Fruit fly (Drosophila melanogaster) whole organism, embryonic: Measurements from ENCODE around the gene Targ1.

Source experiments
- Adf1 ChIP-seq: fragments of 200-800 bp; sonication (Bioruptor generic); IDR thresholded peaks from 2 replicates; pipeline ENCODE4 v1.3.6; 2022; ENCODE audit warnings: missing biosample characterization, missing genetic modification characterization
- Bgb ChIP-seq: fragments of 200-800 bp; sonication (Bioruptor generic); IDR thresholded peaks from 2 replicates; pipeline ENCODE4 v1.3.6; 2022; ENCODE audit warnings: missing biosample characterization, missing genetic modification characterization; ENCODE audit not compliant: partially characterized antibody
- CG1024 ChIP-seq: fragments of 200-800 bp; sonication (Bioruptor generic); IDR thresholded peaks from 2 replicates; pipeline ENCODE4 v1.3.6; 2022; ENCODE audit warnings: missing biosample characterization, missing genetic modification characterization
- CG10274 ChIP-seq: fragments of 200-800 bp; sonication (Bioruptor generic); optimal IDR thresholded peaks from 3 replicates; lab custom pipeline; 2017; ENCODE audit warnings: missing biosample characterization, mild to moderate bottlenecking, missing genetic modification characterization
- CG11093 ChIP-seq: fragments of 200-800 bp; sonication (Bioruptor generic); IDR thresholded peaks from 3 replicates; pipeline ENCODE4 v1.3.6; 2022; ENCODE audit warnings: missing biosample characterization, missing genetic modification characterization
- CG12104 ChIP-seq: fragments of 200-800 bp; sonication (Bioruptor generic); optimal IDR thresholded peaks from 3 replicates; lab custom pipeline; 2016; ENCODE audit warnings: missing biosample characterization, missing genetic modification characterization
- CG12236 ChIP-seq: fragments of 200-800 bp; sonication (Bioruptor generic); optimal IDR thresholded peaks from 2 replicates; lab custom pipeline; 2016; ENCODE audit warnings: missing biosample characterization, missing genetic modification characterization
- CG1233 ChIP-seq: fragments of 200-800 bp; sonication (Bioruptor generic); optimal IDR thresholded peaks from 4 replicates; lab custom pipeline; 2018; ENCODE audit warnings: missing biosample characterization, mild to moderate bottlenecking, missing genetic modification characterization
- CG13424 ChIP-seq: fragments of 200-800 bp; sonication (Bioruptor generic); optimal IDR thresholded peaks from 2 replicates; lab custom pipeline; 2019; ENCODE audit warnings: missing biosample characterization, mild to moderate bottlenecking, missing genetic modification characterization, moderate library complexity
- CG14050 ChIP-seq: fragments of 200-800 bp; sonication (Bioruptor generic); IDR thresholded peaks from 3 replicates; pipeline ENCODE4 v1.3.6; 2022; ENCODE audit warnings: missing biosample characterization, missing genetic modification characterization
- CG15269 ChIP-seq: fragments of 200-800 bp; sonication (Bioruptor generic); optimal IDR thresholded peaks from 2 replicates; lab custom pipeline; 2018; ENCODE audit warnings: missing biosample characterization, mild to moderate bottlenecking, missing genetic modification characterization, moderate library complexity
- CG16813 ChIP-seq: fragments of 200-800 bp; sonication (Bioruptor generic); IDR thresholded peaks from 3 replicates; pipeline ENCODE4 v1.3.6; 2022; ENCODE audit warnings: missing biosample characterization, missing genetic modification characterization; ENCODE audit not compliant: partially characterized antibody
- CG17829 ChIP-seq: fragments of 200-800 bp; optimal IDR thresholded peaks from 2 replicates; lab custom pipeline; 2019; ENCODE audit warnings: missing biosample characterization, mild to moderate bottlenecking, missing genetic modification characterization, moderate library complexity
- CG18599 ChIP-seq: fragments of 200-800 bp; sonication (Bioruptor generic); optimal IDR thresholded peaks from 3 replicates; lab custom pipeline; 2017; ENCODE audit warnings: missing biosample characterization, missing genetic modification characterization, mild to moderate bottlenecking, moderate library complexity, missing genetic modification reagents
- CG30020 ChIP-seq: fragments of 200-800 bp; optimal IDR thresholded peaks from 2 replicates; lab custom pipeline; 2019; ENCODE audit warnings: missing biosample characterization, mild to moderate bottlenecking, missing genetic modification characterization, moderate library complexity
- CG30403 ChIP-seq: fragments of 200-800 bp; sonication (Bioruptor generic); optimal IDR thresholded peaks from 3 replicates; lab custom pipeline; 2016; ENCODE audit warnings: missing biosample characterization, missing genetic modification characterization
- CG32532 ChIP-seq: fragments of 200-800 bp; sonication (Bioruptor generic); IDR thresholded peaks from 2 replicates; pipeline ENCODE4 v1.3.6; 2022; ENCODE audit warnings: missing biosample characterization, missing genetic modification characterization
- CG3281 ChIP-seq: fragments of 200-800 bp; sonication (Bioruptor generic); optimal IDR thresholded peaks from 3 replicates; lab custom pipeline; 2017; ENCODE audit warnings: missing biosample characterization, mild to moderate bottlenecking, missing genetic modification characterization
- CG4282 ChIP-seq: fragments of 200-800 bp; sonication (Bioruptor generic); optimal IDR thresholded peaks from 2 replicates; lab custom pipeline; 2016; ENCODE audit warnings: missing biosample characterization, missing genetic modification characterization
- CG7963 ChIP-seq: fragments of 200-800 bp; sonication (Bioruptor generic); IDR thresholded peaks from 3 replicates; pipeline ENCODE4 v1.3.6; 2022; ENCODE audit warnings: missing biosample characterization, missing genetic modification characterization; ENCODE audit not compliant: partially characterized antibody
- CG8281 ChIP-seq: fragments of 200-800 bp; sonication (Bioruptor generic); optimal IDR thresholded peaks from 2 replicates; lab custom pipeline; 2018; ENCODE audit warnings: missing biosample characterization, mild to moderate bottlenecking, missing genetic modification characterization, moderate library complexity
- CG9215 ChIP-seq: fragments of 200-800 bp; sonication (Bioruptor generic); IDR thresholded peaks from 2 replicates; pipeline ENCODE4 v1.3.6; 2022; ENCODE audit warnings: missing biosample characterization, missing genetic modification characterization
- CTCF ChIP-seq: fragments of 200-800 bp; sonication (Bioruptor generic); optimal IDR thresholded peaks from 2 replicates; lab custom pipeline; 2017; ENCODE audit warnings: missing biosample characterization, mild to moderate bottlenecking, missing genetic modification characterization, moderate library complexity
- CkIIα-i1 ChIP-seq: fragments of 200-800 bp; sonication (Bioruptor generic); IDR thresholded peaks from 2 replicates; pipeline ENCODE4 v1.3.6; 2022; ENCODE audit warnings: missing biosample characterization, missing genetic modification characterization
- CoRest ChIP-seq: fragments of 200-800 bp; sonication (Bioruptor generic); optimal IDR thresholded peaks from 3 replicates; lab custom pipeline; 2018; ENCODE audit warnings: missing biosample characterization, mild to moderate bottlenecking, missing genetic modification characterization, moderate library complexity
- D ChIP-seq, 2 experiments: fragments of 200-800 bp in 1 of 2; fragments of >200 bp in 1 of 2; sonication (Bioruptor generic) in 1 of 2; optimal IDR thresholded peaks; 2 replicates in 1 of 2; 3 replicates in 1 of 2; lab custom pipeline; 2017; ENCODE audit warnings: mild to moderate bottlenecking in 1 of 2, missing biosample characterization in 1 of 2, missing genetic modification characterization in 1 of 2, missing genetic modification reagents in 1 of 2
- HmgD ChIP-seq: fragments of 200-800 bp; sonication (Bioruptor generic); optimal IDR thresholded peaks from 3 replicates; lab custom pipeline; 2016; ENCODE audit warnings: missing biosample characterization, missing genetic modification characterization
- MESR4 ChIP-seq: fragments of 200-800 bp; sonication (Bioruptor generic); optimal IDR thresholded peaks from 2 replicates; lab custom pipeline; 2018; ENCODE audit warnings: missing biosample characterization, mild to moderate bottlenecking, missing genetic modification characterization, moderate library complexity
- Med ChIP-seq: fragments of 200-800 bp; sonication (Bioruptor generic); peaks from one replicate; lab custom pipeline; 2016; ENCODE audit warnings: missing biosample characterization, missing genetic modification characterization, mild to moderate bottlenecking, inconsistent platforms, moderate library complexity
- NFAT ChIP-seq: fragments of 200-800 bp; sonication (Bioruptor generic); IDR thresholded peaks from 2 replicates; pipeline ENCODE4 v1.3.6; 2022; ENCODE audit warnings: missing biosample characterization, missing genetic modification characterization
- Opbp ChIP-seq: fragments of 200-800 bp; sonication (Bioruptor generic); IDR thresholded peaks from 3 replicates; pipeline ENCODE4 v1.3.6; 2022; ENCODE audit warnings: missing biosample characterization, missing genetic modification characterization; ENCODE audit not compliant: partially characterized antibody
- Sox100B ChIP-seq: fragments of 200-800 bp; sonication (Bioruptor generic); optimal IDR thresholded peaks from 3 replicates; lab custom pipeline; 2018; ENCODE audit warnings: missing biosample characterization, mild to moderate bottlenecking, missing genetic modification characterization
- Sox102F ChIP-seq: fragments of 200-800 bp; sonication (Bioruptor generic); optimal IDR thresholded peaks from 2 replicates; lab custom pipeline; 2018; ENCODE audit warnings: missing biosample characterization, mild to moderate bottlenecking, missing genetic modification characterization, moderate library complexity
- bbx ChIP-seq: fragments of 200-800 bp; sonication (Bioruptor generic); IDR thresholded peaks from 2 replicates; pipeline ENCODE4 v1.3.6; 2022; ENCODE audit warnings: missing biosample characterization, missing genetic modification characterization; ENCODE audit not compliant: partially characterized antibody
- bigmax ChIP-seq: fragments of 200-800 bp; sonication (Bioruptor generic); optimal IDR thresholded peaks from 2 replicates; lab custom pipeline; 2018; ENCODE audit warnings: missing biosample characterization, mild to moderate bottlenecking, missing genetic modification characterization
- fd102C ChIP-seq: fragments of 200-800 bp; sonication (Bioruptor generic); optimal IDR thresholded peaks from 2 replicates; lab custom pipeline; 2018; ENCODE audit warnings: missing biosample characterization, mild to moderate bottlenecking, missing genetic modification characterization, moderate library complexity
- jigr1 ChIP-seq: fragments of 200-800 bp; sonication (Bioruptor generic); IDR thresholded peaks from 3 replicates; pipeline ENCODE4 v1.3.6; 2022; ENCODE audit warnings: missing biosample characterization, missing genetic modification characterization
- jing ChIP-seq: fragments of 200-800 bp; sonication (Bioruptor generic); optimal IDR thresholded peaks from 2 replicates; lab custom pipeline; 2018; ENCODE audit warnings: missing biosample characterization, mild to moderate bottlenecking, missing genetic modification characterization
- lov ChIP-seq, 2 experiments: fragments of 200-800 bp in 1 of 2; fragments of >200 bp in 1 of 2; sonication (Bioruptor generic) in 1 of 2; IDR thresholded peaks in 1 of 2; optimal IDR thresholded peaks in 1 of 2; 2 replicates in 1 of 2; 3 replicates in 1 of 2; pipeline versions ENCODE4 v1.3.6 to Lab custom; 2017 to 2022; ENCODE audit warnings: missing biosample characterization in 1 of 2, missing genetic modification characterization in 1 of 2
- nau ChIP-seq: fragments of 200-800 bp; sonication (Bioruptor generic); optimal IDR thresholded peaks from 3 replicates; lab custom pipeline; 2017; ENCODE audit warnings: missing biosample characterization, mild to moderate bottlenecking, missing genetic modification characterization, missing genetic modification reagents
- nerfin-1 ChIP-seq: fragments of 200-800 bp; sonication (Bioruptor generic); optimal IDR thresholded peaks from 3 replicates; lab custom pipeline; 2019; ENCODE audit warnings: missing biosample characterization, mild to moderate bottlenecking, missing genetic modification characterization, moderate library complexity
- otp ChIP-seq: fragments of 200-800 bp; sonication (Bioruptor generic); IDR thresholded peaks from 3 replicates; pipeline ENCODE4, ENCODE4 v1.3.6; 2022; ENCODE audit warnings: missing biosample characterization, missing genetic modification characterization
- peb ChIP-seq: fragments of 200-800 bp; sonication (Bioruptor generic); IDR thresholded peaks from 2 replicates; pipeline ENCODE4 v1.3.6; 2022; ENCODE audit warnings: missing biosample characterization, missing genetic modification characterization
- ranshi ChIP-seq: fragments of 200-800 bp; sonication (Bioruptor generic); IDR thresholded peaks from 2 replicates; pipeline ENCODE4 v1.3.6; 2022; ENCODE audit warnings: missing biosample characterization, missing genetic modification characterization
- row ChIP-seq: fragments of 200-800 bp; sonication (Bioruptor generic); IDR thresholded peaks from 3 replicates; pipeline ENCODE4 v1.3.6; 2022; ENCODE audit warnings: missing biosample characterization, missing genetic modification characterization
- sna ChIP-seq: fragments of 200-800 bp; sonication (Bioruptor generic); IDR thresholded peaks from 2 replicates; pipeline ENCODE4 v1.3.6; 2022; ENCODE audit warnings: missing biosample characterization, missing genetic modification characterization; ENCODE audit not compliant: partially characterized antibody
- tna ChIP-seq: fragments of 200-800 bp; sonication (Bioruptor generic); IDR thresholded peaks from 2 replicates; pipeline ENCODE4 v1.3.6; 2022; ENCODE audit warnings: missing biosample characterization, missing genetic modification characterization; ENCODE audit not compliant: partially characterized antibody
- unpg ChIP-seq: fragments of 200-800 bp; sonication (Bioruptor generic); optimal IDR thresholded peaks from 3 replicates; lab custom pipeline; 2018; ENCODE audit warnings: missing biosample characterization, mild to moderate bottlenecking, missing genetic modification characterization, moderate library complexity
- zf30C ChIP-seq: fragments of 200-800 bp; sonication (Bioruptor generic); optimal IDR thresholded peaks from 3 replicates; lab custom pipeline; 2018; ENCODE audit warnings: missing biosample characterization, mild to moderate bottlenecking, missing genetic modification characterization

The Targ1 gene

DNA sequence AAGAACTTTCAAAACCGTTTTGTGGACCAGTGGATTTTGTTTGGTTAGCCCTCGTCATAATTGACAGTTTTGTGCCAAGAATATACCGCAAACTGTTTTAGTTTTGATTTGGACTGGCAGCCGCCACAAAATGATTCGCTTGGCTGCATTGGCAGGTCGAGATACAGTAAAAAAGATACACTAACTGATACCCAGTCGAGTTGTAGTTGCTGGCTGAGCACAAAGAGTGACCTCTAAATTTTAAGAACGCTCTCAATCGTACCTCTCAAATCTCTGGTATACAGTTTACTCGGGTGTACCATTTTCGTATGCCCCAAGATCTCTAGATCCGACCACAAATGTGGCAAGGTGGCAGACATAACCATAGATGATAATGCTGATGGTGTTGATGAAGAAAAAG, 40.3 kb upstream of the Targ1 start (continued):
- TF ChIP-seq peb (no peak), jing (no peak), nerfin-1 (tag; lab: Kevin White, UChicago) (no peak), CG8281 (tag; lab: Kevin White, UChicago) (no peak), MESR4 (no peak), tna (GFP tag; lab: Robert Waterston, UW) (peak; percentile 55; the same call in 1 of the 2 replicates), CG7963 (0 out of 3 replicates have a peak, but pooled peaks have one; percentile 38), NFAT (GFP tag; lab: Robert Waterston, UW) (no peak), CG12104 (GFP tag; lab: Kevin White, UChicago) (no peak), CG1024 (no peak), Opbp (0 out of 3 replicates have a peak, but pooled peaks have one; percentile 25), jigr1 (GFP tag; lab: Robert Waterston, UW) (no peak), Med (GFP tag; lab: Kevin White, UChicago) (peak; percentile 10), lov (optimal IDR thresholded peaks at IDR 0.05; lab: Kevin White, UChicago) (no peak), lov (GFP tag; IDR thresholded peaks at IDR 0.05; lab: Robert Waterston, UW) (no peak)

DNA sequence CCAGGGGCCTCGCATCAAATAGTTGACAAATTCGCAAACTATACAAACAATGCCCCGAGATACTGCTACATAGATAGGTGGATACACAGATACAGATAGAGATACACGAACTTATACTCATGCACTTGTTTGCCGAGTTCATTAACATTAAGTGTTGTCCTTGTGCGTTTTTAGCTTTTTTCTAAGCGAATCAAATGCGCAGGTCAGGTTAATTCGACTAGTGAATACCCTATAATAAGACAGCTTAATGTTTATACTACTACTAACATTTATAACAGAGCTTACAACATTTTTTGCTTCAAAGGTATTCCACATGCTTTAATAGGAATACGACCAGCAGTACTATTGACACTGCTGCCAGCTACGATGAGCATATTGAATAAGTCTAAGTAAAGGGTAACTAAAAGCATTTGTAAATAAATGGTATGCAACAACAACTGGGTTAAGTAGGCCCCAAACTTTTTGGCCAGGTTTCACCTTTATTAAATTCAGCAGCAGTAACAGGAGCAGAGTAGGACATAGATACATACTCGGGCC, 38.8 kb upstream of the Targ1 start:
- TF ChIP-seq ranshi (GFP tag; lab: Robert Waterston, UW) (no peak), fd102C (GFP tag; lab: Kevin White, UChicago) (no peak), CG13424 (peak; percentile 29), Adf1 (no peak), Bgb (no peak), CoRest (tag; lab: Kevin White, UChicago) (peak; percentile 11), CG12236 (GFP tag; lab: Kevin White, UChicago) (no peak), CG1233 (GFP tag; lab: Kevin White, UChicago) (no peak), unpg (peak; percentile 9), sna (GFP tag; lab: Robert Waterston, UW) (no peak), otp (no peak), CG30403 (GFP tag; lab: Kevin White, UChicago) (peak; percentile 22), CG10274 (peak; percentile 20), HmgD (no peak), nau (no peak), CTCF (GFP tag; lab: Kevin White, UChicago) (no peak), bbx (GFP tag; lab: Robert Waterston, UW) (no peak), CkIIα-i1 (no peak), CG16813 (no peak), bigmax (GFP tag; lab: Kevin White, UChicago) (no peak), CG3281 (GFP tag; lab: Kevin White, UChicago) (peak; percentile 17), zf30C (GFP tag; lab: Kevin White, UChicago) (no peak), Sox100B (GFP tag; lab: Kevin White, UChicago) (no peak), D (optimal IDR thresholded peaks at IDR 0.05; lab: Kevin White, UChicago) (no peak), D (GFP tag; optimal IDR thresholded peaks at IDR 0.05; lab: Kevin White, UChicago) (no peak), CG14050 (no peak), CG15269 (peak; percentile 21), CG11093 (GFP tag; lab: Robert Waterston, UW) (no peak), CG32532 (GFP tag; lab: Robert Waterston, UW) (no peak), row (GFP tag; lab: Robert Waterston, UW) (peak; percentile 42; the same call in 2 of the 3 replicates), CG9215 (no peak), CG4282 (GFP tag; lab: Kevin White, UChicago) (no peak), CG17829 (tag; lab: Kevin White, UChicago) (no peak), CG30020 (tag; lab: Kevin White, UChicago) (no peak), Sox102F (peak; percentile 1), CG18599 (peak; percentile 28)
